Worm (Caenorhabditis elegans) whole organism, young adult: Measurements from ENCODE around the gene hsp-17.

Experiments
- B0336.3 ChIP-seq: fragments of 200-800 bp; sonication (Bioruptor generic); IDR thresholded peaks from 2 replicates; pipeline ENCODE4 v1.3.6; 2022; ENCODE audit warnings: missing genetic modification characterization, missing compliant biosample characterization
- C06A6.2 ChIP-seq: fragments of 200-800 bp; sonication (Bioruptor generic); conservative IDR thresholded peaks from 2 replicates; pipeline ENCODE4 v1.3.6; 2022; ENCODE audit warnings: missing genetic modification characterization, missing compliant biosample characterization
- D2030.7 ChIP-seq: fragments of 200-800 bp; sonication (Bioruptor generic); IDR thresholded peaks from 2 replicates; pipeline ENCODE4 v1.3.6; 2022; ENCODE audit warnings: missing genetic modification reagents, missing genetic modification characterization, missing compliant biosample characterization
- F23B12.7 ChIP-seq: sonication (generic microtip); optimal IDR thresholded peaks from 2 replicates; lab custom pipeline; 2017; ENCODE audit warnings: missing genetic modification characterization, mild to moderate bottlenecking, missing compliant biosample characterization, antibody characterized with exemption, moderate library complexity; ENCODE audit not compliant: insufficient read depth
- K12H6.12 ChIP-seq: fragments of 200-800 bp; sonication (Bioruptor generic); optimal IDR thresholded peaks from 2 replicates; lab custom pipeline; 2018; ENCODE audit warnings: mild to moderate bottlenecking, missing genetic modification characterization, missing compliant biosample characterization
- Y53F4B.3 ChIP-seq: fragments of 200-800 bp; sonication (Bioruptor generic); IDR thresholded peaks from 2 replicates; pipeline ENCODE4 v1.3.6; 2022; ENCODE audit warnings: missing genetic modification reagents, missing genetic modification characterization, missing compliant biosample characterization
- Y53G8AR.9 ChIP-seq: fragments of 200-800 bp; sonication (Bioruptor generic); conservative IDR thresholded peaks from 2 replicates; pipeline ENCODE4 v1.3.6; 2022; ENCODE audit warnings: missing genetic modification reagents, missing genetic modification characterization, missing compliant biosample characterization
- Y79H2A.3 ChIP-seq: fragments of 200-800 bp; sonication (Bioruptor generic); conservative IDR thresholded peaks from 2 replicates; pipeline ENCODE4 v1.3.6; 2022; ENCODE audit warnings: missing genetic modification reagents, missing genetic modification characterization, missing compliant biosample characterization
- Y95B8A.8 ChIP-seq: fragments of 200-800 bp; sonication (Bioruptor generic); IDR thresholded peaks from 2 replicates; pipeline ENCODE4 v1.3.6; 2022; ENCODE audit warnings: missing genetic modification reagents, missing genetic modification characterization, missing compliant biosample characterization
- atf-7 ChIP-seq: sonication (generic microtip); optimal IDR thresholded peaks from 2 replicates; lab custom pipeline; 2017; ENCODE audit warnings: mild to moderate bottlenecking, missing genetic modification characterization, missing compliant biosample characterization
- cebp-1 ChIP-seq, 2 experiments: fragments of 200-800 bp in 1 of 2; sonication (Bioruptor generic) in 1 of 2; sonication (generic microtip) in 1 of 2; IDR thresholded peaks in 1 of 2; optimal IDR thresholded peaks in 1 of 2; 2 replicates each; pipeline versions ENCODE4 v1.3.6 to Lab custom; 2017 to 2022; ENCODE audit warnings: missing compliant biosample characterization in 2 of 2, missing genetic modification characterization in 2 of 2, mild to moderate bottlenecking in 1 of 2, missing genetic modification reagents in 1 of 2, moderate library complexity in 1 of 2
- ceh-79 ChIP-seq: sonication (generic microtip); optimal IDR thresholded peaks from 2 replicates; lab custom pipeline; 2017; ENCODE audit warnings: mild to moderate bottlenecking, missing genetic modification characterization, missing compliant biosample characterization
- ekl-4 ChIP-seq: fragments of 200-800 bp; sonication (Bioruptor generic); IDR thresholded peaks from 2 replicates; pipeline ENCODE4 v1.3.6; 2022; ENCODE audit warnings: missing genetic modification reagents, missing genetic modification characterization, missing compliant biosample characterization
- ets-4 ChIP-seq: fragments of 200-800 bp; sonication (Bioruptor generic); optimal IDR thresholded peaks from 2 replicates; lab custom pipeline; 2018; ENCODE audit warnings: mild to moderate bottlenecking, missing genetic modification characterization, missing compliant biosample characterization
- hmg-1.2 ChIP-seq: fragments of 200-800 bp; sonication (Bioruptor generic); IDR thresholded peaks from 2 replicates; pipeline ENCODE4 v1.3.6; 2022; ENCODE audit warnings: missing genetic modification reagents, missing genetic modification characterization, missing compliant biosample characterization
- hmg-20 ChIP-seq: fragments of 200-800 bp; sonication (Bioruptor generic); IDR thresholded peaks from 2 replicates; pipeline ENCODE4 v1.3.6; 2022; ENCODE audit warnings: missing genetic modification reagents, missing genetic modification characterization, missing compliant biosample characterization
- hrde-1 ChIP-seq: sonication (generic microtip); optimal IDR thresholded peaks from 2 replicates; lab custom pipeline; 2016; ENCODE audit warnings: missing genetic modification characterization, mild to moderate bottlenecking, missing compliant biosample characterization, moderate library complexity, missing genotype, missing genetic modification reagents, borderline replicate concordance
- lsl-1 ChIP-seq: fragments of 200-800 bp; sonication (Bioruptor generic); optimal IDR thresholded peaks from 2 replicates; lab custom pipeline; 2018; ENCODE audit warnings: mild to moderate bottlenecking, missing genetic modification characterization, moderate library complexity, missing compliant biosample characterization
- madf-10 ChIP-seq: sonication (generic microtip); optimal IDR thresholded peaks from 2 replicates; lab custom pipeline; 2016; ENCODE audit warnings: mild to moderate bottlenecking, missing genetic modification characterization, missing compliant biosample characterization
- nfya-1 ChIP-seq: sonication (generic microtip); optimal IDR thresholded peaks from 2 replicates; lab custom pipeline; 2017; ENCODE audit warnings: antibody characterized with exemption, missing compliant biosample characterization, missing genetic modification characterization, borderline replicate concordance; ENCODE audit not compliant: insufficient read depth
- nhr-120 ChIP-seq: fragments of 200-800 bp; sonication (Bioruptor generic); IDR thresholded peaks from 2 replicates; pipeline ENCODE4 v1.3.6; 2022; ENCODE audit warnings: missing genetic modification characterization, missing compliant biosample characterization
- nhr-179 ChIP-seq: sonication (generic microtip); optimal IDR thresholded peaks from 2 replicates; lab custom pipeline; 2016; ENCODE audit warnings: mild to moderate bottlenecking, missing genetic modification characterization, missing compliant biosample characterization
- nhr-27 ChIP-seq: fragments of 200-800 bp; sonication (Bioruptor generic); optimal IDR thresholded peaks from 2 replicates; lab custom pipeline; 2018; ENCODE audit warnings: mild to moderate bottlenecking, missing genetic modification characterization, moderate library complexity, missing compliant biosample characterization
- nhr-80 ChIP-seq: sonication (generic microtip); optimal IDR thresholded peaks from 2 replicates; lab custom pipeline; 2016; ENCODE audit warnings: missing genetic modification characterization, missing compliant biosample characterization
- nhr-90 ChIP-seq: sonication (generic microtip); optimal IDR thresholded peaks from 2 replicates; lab custom pipeline; 2016; ENCODE audit warnings: missing genotype, mild to moderate bottlenecking, missing genetic modification characterization, missing compliant biosample characterization
- pha-4 ChIP-seq: fragments of 150-350 bp; sonication (generic microtip); optimal IDR thresholded peaks from 2 replicates; lab custom pipeline; 2014; ENCODE audit warnings: missing biosample characterization, missing genetic modification reagents, missing genetic modification characterization
- rcor-1 ChIP-seq: fragments of 200-800 bp; sonication (Bioruptor generic); IDR thresholded peaks from 2 replicates; pipeline ENCODE4 v1.3.6; 2022; ENCODE audit warnings: missing genetic modification reagents, missing genetic modification characterization, missing compliant biosample characterization
- snpc-1.1 ChIP-seq: sonication (generic microtip); optimal IDR thresholded peaks from 2 replicates; lab custom pipeline; 2017; ENCODE audit warnings: missing genetic modification characterization, mild to moderate bottlenecking, missing compliant biosample characterization, antibody characterized with exemption, moderate library complexity, missing genotype, missing genetic modification reagents; ENCODE audit not compliant: insufficient read depth
- snpc-1.3 ChIP-seq: sonication (generic microtip); optimal IDR thresholded peaks from 2 replicates; lab custom pipeline; 2017; ENCODE audit warnings: missing genetic modification characterization, mild to moderate bottlenecking, missing compliant biosample characterization, antibody characterized with exemption, moderate library complexity, missing genotype, missing genetic modification reagents; ENCODE audit not compliant: insufficient read depth
- somi-1 ChIP-seq: fragments of 200-800 bp; sonication (Bioruptor generic); optimal IDR thresholded peaks from 2 replicates; lab custom pipeline; 2018; ENCODE audit warnings: mild to moderate bottlenecking, missing genetic modification characterization, missing compliant biosample characterization
- tbp1 ChIP-seq: fragments of 200-800 bp; sonication (Bioruptor generic); optimal IDR thresholded peaks from 2 replicates; lab custom pipeline; 2018; ENCODE audit warnings: mild to moderate bottlenecking, missing genetic modification characterization, missing compliant biosample characterization
- tbx-9 ChIP-seq: sonication (generic microtip); optimal IDR thresholded peaks from 2 replicates; lab custom pipeline; 2016; ENCODE audit warnings: borderline replicate concordance, missing genetic modification characterization, inconsistent platforms, missing compliant biosample characterization
- tlf-1 ChIP-seq: fragments of 200-800 bp; sonication (Bioruptor generic); optimal IDR thresholded peaks from 2 replicates; lab custom pipeline; 2018; ENCODE audit warnings: mild to moderate bottlenecking, missing genetic modification characterization, missing compliant biosample characterization
- unc-62 ChIP-seq: fragments of 150-350 bp; optimal IDR thresholded peaks from 2 replicates; lab custom pipeline; 2014; ENCODE audit warnings: missing biosample characterization, missing genetic modification reagents, missing genetic modification characterization
- zim-3 ChIP-seq: sonication (generic microtip); optimal IDR thresholded peaks from 2 replicates; lab custom pipeline; 2017; ENCODE audit warnings: mild to moderate bottlenecking, missing genetic modification characterization, moderate library complexity, missing compliant biosample characterization
- ztf-25 ChIP-seq: fragments of 200-800 bp; sonication (Bioruptor generic); IDR thresholded peaks from 2 replicates; pipeline ENCODE4 v1.3.6; 2022; ENCODE audit warnings: missing genetic modification reagents, missing genetic modification characterization, missing compliant biosample characterization
- ztf-26 ChIP-seq: sonication (generic microtip); optimal IDR thresholded peaks from 2 replicates; lab custom pipeline; 2017; ENCODE audit warnings: missing genetic modification characterization, missing compliant biosample characterization
- ztf-28 ChIP-seq: fragments of 200-800 bp; sonication (Bioruptor generic); IDR thresholded peaks from 2 replicates; pipeline ENCODE4 v1.3.6; 2022; ENCODE audit warnings: missing genetic modification reagents, missing genetic modification characterization, missing compliant biosample characterization

Gene hsp-17

ce11 chrV:8383716-8384115 lies 2.0 kb downstream of the hsp-17 start, which contains the start of gene F52E1.14:
Gene F52E1.14, plus strand, starts transcription at chrV:8383922.
- TF ChIP-seq ekl-4 (GFP tag; lab: Robert Waterston, UW): no peak
- peak; percentile 0 for TF ChIP-seq tbp1
- TF ChIP-seq tlf-1 (GFP tag; lab: Kevin White, UChicago): no peak
- peak; percentile 74 for TF ChIP-seq nhr-80 (tag; lab: Kevin White, UChicago)
- peak; percentile 37 for TF ChIP-seq atf-7 (tag; lab: Kevin White, UChicago)

DNA sequence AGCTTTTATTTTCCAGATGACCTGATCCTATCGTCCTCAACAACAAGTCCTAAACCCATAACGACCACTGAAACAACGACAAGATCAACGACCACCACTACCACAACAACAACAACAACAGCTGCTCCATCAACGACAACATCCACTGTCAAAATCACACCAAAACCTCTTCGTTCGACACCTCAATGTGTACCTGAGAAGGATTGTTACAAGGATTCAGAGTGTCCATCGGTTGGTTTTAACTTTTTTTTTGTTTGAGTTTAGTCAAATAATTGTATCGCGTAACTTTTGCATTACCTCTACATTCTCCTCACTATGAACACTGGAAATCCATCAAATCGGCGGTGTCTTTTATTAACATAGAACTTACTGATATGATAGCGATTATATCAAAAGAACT lies 5.7 kb downstream of the hsp-17 start:
- TF ChIP-seq ceh-79 (no peak), snpc-1.3 (tag; lab: Kevin White, UChicago) (no peak), nhr-120 (GFP tag; lab: Robert Waterston, UW) (no peak)

DNA sequence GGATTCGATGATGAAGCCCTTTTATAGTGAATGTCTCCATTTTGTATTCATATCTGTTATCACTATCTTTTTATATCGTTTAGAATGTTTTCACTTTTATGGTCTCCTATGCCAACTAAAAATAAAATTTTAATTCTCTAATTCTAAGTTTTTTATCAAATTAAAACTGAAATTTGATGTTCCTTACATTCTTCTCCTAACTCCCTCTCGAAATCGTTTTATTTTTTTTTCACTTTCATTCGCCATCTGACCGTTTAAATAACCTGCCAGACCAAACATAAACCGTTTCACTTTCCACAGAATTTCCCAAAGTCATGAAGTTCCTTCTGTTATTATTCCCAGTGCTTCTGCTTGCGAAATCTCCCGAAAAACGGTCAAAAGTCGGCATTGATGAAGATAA lies 6.5 kb downstream of the hsp-17 start, which contains the start of gene F52E1.5:
F52E1.5 (plus strand) TSS at position 301 of the 400 bp plus-strand sequence.
- TF ChIP-seq hrde-1 (tag; lab: Kevin White, UChicago) (no peak), madf-10 (tag; lab: Kevin White, UChicago) (no peak), ztf-28 (no peak), Y95B8A.8 (GFP tag; lab: Robert Waterston, UW) (no peak), Y53F4B.3 (GFP tag; lab: Robert Waterston, UW) (no peak), Y79H2A.3 (GFP tag; lab: Robert Waterston, UW) (no peak), D2030.7 (GFP tag; lab: Robert Waterston, UW) (no peak), ets-4 (GFP tag; lab: Kevin White, UChicago) (no peak), ztf-26 (no peak), nhr-90 (tag; lab: Kevin White, UChicago) (no peak), snpc-1.3 (tag; lab: Kevin White, UChicago) (no peak), K12H6.12 (tag; lab: Kevin White, UChicago) (no peak), nhr-179 (tag; lab: Kevin White, UChicago) (no peak), rcor-1 (GFP tag; lab: Robert Waterston, UW) (no peak), cebp-1 (GFP tag; IDR thresholded peaks at IDR 0.05; lab: Robert Waterston, UW) (no peak), cebp-1 (tag; optimal IDR thresholded peaks at IDR 0.05; lab: Kevin White, UChicago) (no peak), hmg-20 (no peak), unc-62 (no peak), Y53G8AR.9 (GFP tag; lab: Robert Waterston, UW) (no peak), somi-1 (no peak), zim-3 (no peak)
- TF ChIP-seq, all 124 proteins: peak for 0

DNA sequence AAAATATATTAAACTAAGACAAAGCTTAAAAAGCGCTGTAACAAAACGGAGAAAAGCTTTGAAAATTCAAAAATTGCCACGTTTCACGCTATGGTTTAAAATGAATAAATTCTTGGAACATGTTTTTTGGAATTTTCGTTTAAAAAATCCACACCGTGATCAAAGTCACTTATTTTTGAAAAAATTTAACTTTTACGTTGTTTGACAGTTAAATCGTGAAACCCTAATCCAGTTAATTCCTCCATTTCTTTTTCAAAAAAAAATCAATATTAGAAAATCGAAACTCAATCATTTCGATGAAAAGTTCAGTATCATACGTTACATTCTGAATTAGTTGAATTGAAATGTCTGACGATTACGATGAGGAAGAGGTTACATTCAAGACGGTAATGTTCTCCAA lies 9.9 kb downstream of the hsp-17 start, which contains the start of gene F38E1.3:
F38E1.3 (plus strand) TSS at position 301 of the 400 bp plus-strand sequence.
- no peak for TF ChIP-seq lsl-1 (GFP tag; lab: Kevin White, UChicago)
- TF ChIP-seq, all 124 proteins: peak for 0

DNA sequence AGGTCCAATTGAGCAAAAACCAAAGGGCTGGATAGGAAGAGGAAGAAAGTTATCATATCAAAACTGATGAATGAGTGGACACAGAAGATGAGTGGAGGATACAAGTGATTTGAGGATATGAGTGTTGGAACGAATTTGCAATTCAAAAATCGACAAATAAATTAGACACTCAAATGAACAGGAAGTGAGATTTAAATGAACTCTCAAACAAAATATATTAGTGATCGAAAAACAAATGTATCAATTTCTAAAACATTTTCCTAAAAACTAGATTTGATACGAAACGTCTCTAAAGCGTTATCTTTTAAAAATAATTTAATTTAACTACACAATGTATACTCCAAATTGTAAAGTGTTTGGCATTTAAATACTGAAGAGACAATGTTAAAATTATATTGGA lies 10.3 kb downstream of the hsp-17 start, which contains the start of gene F38E1.10:
F38E1.10 (minus strand) TSS at position 101 of the 400 bp plus-strand sequence.
- TF ChIP-seq nfya-1 (tag; lab: Kevin White, UChicago) (no peak), hmg-1.2 (GFP tag; lab: Robert Waterston, UW) (no peak), F23B12.7 (tag; lab: Kevin White, UChicago) (no peak), zim-3 (no peak), ztf-25 (no peak), pha-4 (tag; lab: Kevin White, UChicago) (no peak), nhr-27 (tag; lab: Kevin White, UChicago) (no peak), C06A6.2 (no peak), tbx-9 (tag; lab: Kevin White, UChicago) (no peak), B0336.3 (GFP tag; lab: Robert Waterston, UW) (no peak), snpc-1.1 (no peak)
